Worm (Caenorhabditis elegans): ENCODE data around the gene spe-42.

DNA sequence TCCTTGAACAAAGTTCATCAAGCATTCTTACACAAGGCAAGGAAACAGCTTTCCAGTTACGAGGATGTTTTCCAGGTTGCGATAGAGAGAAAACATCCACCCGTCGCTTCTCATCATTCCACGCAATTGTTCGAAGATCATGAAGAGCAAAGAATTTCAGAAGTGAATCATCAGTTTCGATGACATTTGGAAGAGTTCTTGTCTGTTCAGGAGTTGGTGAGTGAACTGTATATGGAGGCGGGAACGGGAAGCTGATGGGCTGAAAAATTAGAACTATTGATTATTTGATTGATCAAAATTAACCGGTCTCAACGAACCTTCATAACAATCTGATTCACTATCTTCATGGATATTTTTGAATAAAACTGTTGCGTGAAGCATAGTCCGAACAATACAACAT lies 4.7 kb downstream of the spe-42 start:
- TF ChIP-seq unc-130 (tag; optimal IDR thresholded peaks at IDR 0.05) (no peak), tbx-2 (tag; optimal IDR thresholded peaks at IDR 0.05) (no peak), nhr-28 (tag; optimal IDR thresholded peaks at IDR 0.05) (no peak), dpl-1 (GFP tag; optimal IDR thresholded peaks at IDR 0.05) (no peak), unc-62 (GFP tag; optimal IDR thresholded peaks at IDR 0.05) (no peak)
